Worm (Caenorhabditis elegans): Measurements from ENCODE around the gene pmp-4.

ce11 chrIV:17367294-17367693 lies 38.1 kb downstream of the pmp-4 start, which contains the start of gene zipt-17:
- TF ChIP-seq nhr-179 (tag; optimal IDR thresholded peaks at IDR 0.05) (no peak), repo-1 (tag; optimal IDR thresholded peaks at IDR 0.05) (no peak), nhr-90 (tag; optimal IDR thresholded peaks at IDR 0.05) (no peak), aptf-3 (GFP tag; IDR thresholded peaks at IDR 0.05) (no peak), lsl-1 (GFP tag; optimal IDR thresholded peaks at IDR 0.05) (no peak), lin-54 (GFP tag; optimal IDR thresholded peaks at IDR 0.05) (no peak), B0336.3 (GFP tag; IDR thresholded peaks at IDR 0.05) (no peak)
